Worm (Caenorhabditis elegans): ENCODE results near the gene pfas-1.

DNA sequence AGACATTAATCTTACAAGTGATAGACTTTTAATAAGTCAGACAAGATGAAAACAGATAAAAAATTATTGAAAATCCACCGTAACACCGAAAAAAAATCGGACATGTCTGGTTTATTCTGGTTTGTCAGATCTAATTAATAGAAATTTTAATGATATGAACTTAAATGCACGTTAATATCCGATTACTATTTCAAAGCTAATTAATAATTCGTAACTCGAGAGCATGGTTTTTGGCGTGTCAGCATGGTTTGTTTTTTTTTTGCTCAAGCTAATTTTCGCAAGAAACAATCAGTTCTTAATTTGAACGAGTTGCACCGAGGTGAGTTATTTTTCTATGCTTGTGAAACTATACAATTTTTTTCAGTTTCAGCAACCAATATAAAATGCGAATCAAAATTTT lies 8.2 kb downstream of the pfas-1 start, which contains the start of gene clec-153:
- TF ChIP-seq him-1 (tag; optimal IDR thresholded peaks at IDR 0.05), result no peak
- TF ChIP-seq W03F9.2 (tag; optimal IDR thresholded peaks at IDR 0.05), result no peak
